Worm (Caenorhabditis elegans) whole organism, mixed stage, embryonic: ENCODE results near the gene uig-1.

Source experiments
- cnd-1 ChIP-seq: fragments of 200-800 bp; sonication (Bioruptor generic); optimal IDR thresholded peaks from 2 replicates; lab custom pipeline; 2018; ENCODE audit warnings: mild to moderate bottlenecking, missing genetic modification characterization, missing compliant biosample characterization
- elt-3 ChIP-seq: fragments of 150-350 bp; optimal IDR thresholded peaks from 2 replicates; lab custom pipeline; 2014; ENCODE audit warnings: missing biosample characterization, missing genetic modification characterization
- flh-1 ChIP-seq: fragments of 200-800 bp; sonication (Bioruptor generic); optimal IDR thresholded peaks from 2 replicates; lab custom pipeline; 2018; ENCODE audit warnings: mild to moderate bottlenecking, missing genetic modification characterization, moderate library complexity, missing compliant biosample characterization
- lsy-2 ChIP-seq: fragments of 150-350 bp; optimal IDR thresholded peaks from 2 replicates; lab custom pipeline; 2014; ENCODE audit warnings: missing biosample characterization, missing genetic modification characterization
- nhr-12 ChIP-seq: fragments of 150-350 bp; optimal IDR thresholded peaks from 2 replicates; lab custom pipeline; 2014; ENCODE audit warnings: missing biosample characterization, missing genetic modification characterization
- pha-4 ChIP-seq: fragments of 150-350 bp; optimal IDR thresholded peaks from 2 replicates; lab custom pipeline; 2018; ENCODE audit warnings: missing biosample characterization, missing genetic modification reagents, missing genetic modification characterization
- unc-120 ChIP-seq: sonication (generic microtip); optimal IDR thresholded peaks from 2 replicates; lab custom pipeline; 2017; ENCODE audit warnings: missing genetic modification characterization, missing compliant biosample characterization; ENCODE audit not compliant: poor library complexity, severe bottlenecking
- unc-62 ChIP-seq: fragments of 150-350 bp; optimal IDR thresholded peaks from 2 replicates; lab custom pipeline; 2014; ENCODE audit warnings: missing biosample characterization, missing genetic modification reagents, missing genetic modification characterization
- ztf-11 ChIP-seq: fragments of 150-350 bp; optimal IDR thresholded peaks from 2 replicates; lab custom pipeline; 2014; ENCODE audit warnings: missing biosample characterization, missing genetic modification characterization

ce11 chrV:13264245-13264644 is 31.5 kb downstream of the uig-1 start, which contains the start of gene zip-5:
- TF ChIP-seq elt-3 (tag; lab: Kevin White, UChicago) (no peak), pha-4 (tag; lab: Kevin White, UChicago) (no peak), unc-62 (GFP tag; lab: Kevin White, UChicago) (no peak), flh-1 (no peak), unc-120 (tag; lab: Kevin White, UChicago) (no peak), lsy-2 (no peak), nhr-12 (tag; lab: Kevin White, UChicago) (no peak), cnd-1 (tag; lab: Kevin White, UChicago) (no peak), ztf-11 (no peak)
